Fruit fly (Drosophila melanogaster) whole organism: ENCODE data around the gene CG32811.

ENCODE experiments used
- CG8478 ChIP-seq: fragments of >200 bp; optimal IDR thresholded peaks from 2 replicates; lab custom pipeline; 2018; ENCODE audit warnings: inconsistent platforms
- Dll ChIP-seq: fragments of >200 bp; optimal IDR thresholded peaks from 2 replicates; lab custom pipeline; 2017
- EcR ChIP-seq, 2 experiments: fragments of >200 bp; optimal IDR thresholded peaks; 2 replicates each; lab custom pipeline; 2017; ENCODE audit warnings: missing biosample characterization in 2 of 2, missing genetic modification characterization in 2 of 2, missing genetic modification reagents in 2 of 2
- pan ChIP-seq: fragments of >200 bp; optimal IDR thresholded peaks from 2 replicates; lab custom pipeline; 2017
- psq ChIP-seq: fragments of >200 bp; optimal IDR thresholded peaks from 2 replicates; lab custom pipeline; 2017
- usp ChIP-seq: fragments of >200 bp; optimal IDR thresholded peaks from 2 replicates; lab custom pipeline; 2017; ENCODE audit warnings: missing biosample characterization, missing genetic modification characterization, mixed read lengths

DNA sequence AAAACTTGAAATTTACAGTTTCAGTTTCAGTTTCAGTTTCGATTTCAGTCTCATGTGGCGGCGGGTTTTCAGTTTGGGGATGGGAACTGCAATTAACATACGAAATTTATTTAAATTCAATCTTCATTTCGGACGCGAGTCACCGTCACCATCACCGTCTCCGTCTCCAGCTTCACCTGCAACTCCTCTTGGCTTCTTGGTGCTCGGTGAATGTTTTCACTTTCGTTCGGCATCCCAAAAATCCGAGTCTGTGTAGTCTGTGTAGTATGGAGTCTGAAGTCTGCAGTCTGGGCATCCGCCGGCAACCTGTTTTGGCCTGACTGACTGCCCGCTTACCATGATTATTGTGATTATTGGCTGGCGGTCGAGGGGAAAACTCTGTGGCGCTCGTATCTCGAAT is 5.8 kb upstream of the CG32811 start:
- TF ChIP-seq Dll (lab: Kevin White, UChicago) (no peak), CG8478 (no peak), psq (lab: Kevin White, UChicago) (no peak), pan (no peak), usp (GFP tag; lab: Kevin White, UChicago) (no peak), EcR (GFP tag; optimal IDR thresholded peaks at IDR 0.05; lab: Kevin White, UChicago) (no peak)
